Fruit fly (Drosophila melanogaster): ENCODE data around the gene CG17377.
A peak's percentile ranks its signal among the peaks of the same experiment; 100 is the strongest.

The CG17377 gene

DNA sequence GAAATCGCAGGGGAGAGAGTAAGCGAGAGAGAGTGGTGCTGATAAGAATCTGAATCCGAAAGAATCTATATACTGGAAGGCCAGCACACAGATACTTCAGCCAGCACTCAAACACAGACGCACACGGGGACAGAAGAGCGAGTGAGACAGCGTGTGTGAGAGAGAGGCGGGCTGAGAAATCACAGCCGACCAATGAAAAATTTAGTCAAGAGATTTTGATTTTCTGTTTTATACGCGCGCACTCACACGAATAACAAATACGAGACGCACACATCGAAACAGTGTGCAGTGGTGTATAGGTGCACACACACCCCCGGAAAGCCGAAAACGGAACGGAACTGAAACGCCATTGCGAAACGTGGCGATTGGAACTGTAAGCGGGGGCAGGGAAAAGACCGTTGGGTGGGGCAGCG, 31.0 kb upstream of the CG17377 start:
- no peak for TF ChIP-seq Mnt (GFP tag; optimal IDR thresholded peaks at IDR 0.05)
- TF ChIP-seq pad (GFP tag; optimal IDR thresholded peaks at IDR 0.05): peak; percentile 21

DNA sequence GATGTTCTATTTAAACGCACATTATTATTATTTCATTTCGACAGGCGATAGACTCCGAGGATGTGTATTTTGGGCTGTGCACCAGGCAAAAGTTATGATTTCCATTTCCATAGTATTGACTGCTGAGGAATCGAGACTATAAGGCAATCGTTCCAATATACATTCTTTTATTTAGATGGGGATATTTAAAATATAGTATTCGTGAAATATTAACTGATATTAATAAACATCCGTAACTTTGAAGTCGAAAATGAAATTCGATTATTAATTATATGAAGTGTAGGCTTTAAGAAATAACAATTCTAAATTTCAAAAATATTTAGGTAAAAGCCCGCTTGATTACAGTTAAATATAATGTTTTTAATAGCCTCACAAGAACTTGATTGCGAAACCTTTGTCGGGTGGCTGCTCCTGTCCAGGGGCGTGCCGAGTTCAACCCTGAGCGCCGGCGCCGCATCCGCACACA, 27.7 kb upstream of the CG17377 start:
- TF ChIP-seq ovo (GFP tag; optimal IDR thresholded peaks at IDR 0.05) (no peak), cic (GFP tag; optimal IDR thresholded peaks at IDR 0.05) (no peak), CG5204 (GFP tag; optimal IDR thresholded peaks at IDR 0.05) (no peak), kay (GFP tag; ENCODE audit: borderline replicate concordance) (no peak), bab1 (GFP tag; optimal IDR thresholded peaks at IDR 0.05) (no peak), CG1620 (GFP tag; optimal IDR thresholded peaks at IDR 0.05) (no peak), Clk (GFP tag; optimal IDR thresholded peaks at IDR 0.05) (no peak), cnc (optimal IDR thresholded peaks at IDR 0.05) (no peak), tj (GFP tag; optimal IDR thresholded peaks at IDR 0.05) (no peak), Mnt (GFP tag; optimal IDR thresholded peaks at IDR 0.05) (no peak), CG11617 (GFP tag; optimal IDR thresholded peaks at IDR 0.05) (no peak), Crg-1 (GFP tag; optimal IDR thresholded peaks at IDR 0.05) (no peak)

DNA sequence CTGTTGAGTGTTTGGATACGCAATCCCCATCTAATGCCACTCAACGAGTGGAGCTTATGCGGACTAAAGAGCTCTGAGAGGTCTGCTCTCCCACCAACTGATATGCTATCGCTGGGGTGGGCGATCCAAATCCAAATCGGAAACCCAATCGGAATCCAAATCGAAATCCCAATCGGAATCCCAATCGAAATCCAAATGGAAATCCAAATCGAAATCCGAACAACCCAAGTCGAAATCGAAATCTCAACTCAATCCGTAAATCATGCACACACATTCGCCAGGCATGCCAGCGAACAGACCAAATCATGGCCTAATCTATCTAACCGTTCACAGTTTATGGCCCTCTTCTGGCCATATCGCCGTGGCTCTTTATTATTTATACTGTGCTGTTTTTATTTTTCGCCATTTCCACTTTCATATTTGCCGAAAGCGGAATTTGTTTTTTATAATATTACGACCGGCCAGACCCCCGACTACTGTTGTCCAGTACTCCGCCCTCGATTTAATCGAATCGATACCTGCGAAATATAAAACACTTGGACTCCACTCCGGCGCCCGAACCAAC, 25.0 kb upstream of the CG17377 start:
- no peak for TF ChIP-seq CG14711 (tag; optimal IDR thresholded peaks at IDR 0.05)
- no peak for TF ChIP-seq Hr96 (GFP tag; optimal IDR thresholded peaks at IDR 0.05)
- no peak for TF ChIP-seq CG12768 (GFP tag; optimal IDR thresholded peaks at IDR 0.05)
- TF ChIP-seq CG1620 (GFP tag; optimal IDR thresholded peaks at IDR 0.05): no peak
- no peak for TF ChIP-seq tj (GFP tag; optimal IDR thresholded peaks at IDR 0.05)
- no peak for TF ChIP-seq CG11617 (GFP tag; optimal IDR thresholded peaks at IDR 0.05)
- TF ChIP-seq bab1 (GFP tag; optimal IDR thresholded peaks at IDR 0.05): no peak
- TF ChIP-seq cnc (optimal IDR thresholded peaks at IDR 0.05): no peak
- TF ChIP-seq ovo (GFP tag; optimal IDR thresholded peaks at IDR 0.05): no peak
- TF ChIP-seq cic (GFP tag; optimal IDR thresholded peaks at IDR 0.05): no peak
- no peak for TF ChIP-seq CG7101 (tag; optimal IDR thresholded peaks at IDR 0.05)
- TF ChIP-seq kay (GFP tag; ENCODE audit: borderline replicate concordance): no peak
- no peak for TF ChIP-seq Crg-1 (GFP tag; optimal IDR thresholded peaks at IDR 0.05)
- TF ChIP-seq CG5204 (GFP tag; optimal IDR thresholded peaks at IDR 0.05): no peak
- TF ChIP-seq pad (GFP tag; optimal IDR thresholded peaks at IDR 0.05): no peak
- no peak for TF ChIP-seq CG33017 (tag; optimal IDR thresholded peaks at IDR 0.05)

DNA sequence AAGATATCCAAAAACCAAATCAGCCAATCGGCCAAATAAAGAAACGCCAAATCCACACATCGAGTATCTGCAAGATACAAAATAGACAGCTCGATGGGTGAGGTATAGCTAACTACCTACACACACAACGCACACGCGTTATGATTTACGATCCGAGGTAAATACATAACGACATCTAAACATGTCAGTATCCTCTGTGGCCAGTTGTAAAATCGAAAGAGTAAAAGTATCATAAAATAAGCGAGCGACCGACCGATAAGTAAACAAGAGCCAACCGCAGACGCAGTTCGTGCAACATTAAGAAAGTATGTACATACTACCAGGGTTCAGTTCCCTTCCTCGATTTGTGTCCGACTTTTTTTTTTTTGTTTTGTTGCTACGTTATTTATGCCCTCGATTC, 23.7 kb upstream of the CG17377 start:
- TF ChIP-seq bab1 (GFP tag; optimal IDR thresholded peaks at IDR 0.05) (no peak), kay (GFP tag; ENCODE audit: borderline replicate concordance) (no peak), cnc (optimal IDR thresholded peaks at IDR 0.05) (no peak), Crg-1 (GFP tag; optimal IDR thresholded peaks at IDR 0.05) (no peak), ovo (GFP tag; optimal IDR thresholded peaks at IDR 0.05) (no peak), CG7045 (GFP tag; optimal IDR thresholded peaks at IDR 0.05) (no peak), CG5204 (GFP tag; optimal IDR thresholded peaks at IDR 0.05) (no peak), Mnt (GFP tag; optimal IDR thresholded peaks at IDR 0.05) (no peak), tj (GFP tag; optimal IDR thresholded peaks at IDR 0.05) (no peak), CG7101 (tag; optimal IDR thresholded peaks at IDR 0.05) (no peak), Hr96 (GFP tag; optimal IDR thresholded peaks at IDR 0.05) (no peak), cic (GFP tag; optimal IDR thresholded peaks at IDR 0.05) (no peak), pad (GFP tag; optimal IDR thresholded peaks at IDR 0.05) (no peak), CG1620 (GFP tag; optimal IDR thresholded peaks at IDR 0.05) (no peak), CG33017 (tag; optimal IDR thresholded peaks at IDR 0.05) (no peak)

dm6 chr2L:6822044-6822443, 19.4 kb upstream of the CG17377 start:
- no peak for TF ChIP-seq pad (GFP tag; optimal IDR thresholded peaks at IDR 0.05)
- TF ChIP-seq CG1620 (GFP tag; optimal IDR thresholded peaks at IDR 0.05): no peak
- TF ChIP-seq bab1 (GFP tag; optimal IDR thresholded peaks at IDR 0.05): no peak
- TF ChIP-seq toe (GFP tag; optimal IDR thresholded peaks at IDR 0.05): no peak
- no peak for TF ChIP-seq Hr96 (GFP tag; optimal IDR thresholded peaks at IDR 0.05)
- no peak for TF ChIP-seq CG14711 (tag; optimal IDR thresholded peaks at IDR 0.05)
- TF ChIP-seq Clk (GFP tag; optimal IDR thresholded peaks at IDR 0.05): no peak
- TF ChIP-seq CG7101 (tag; optimal IDR thresholded peaks at IDR 0.05): no peak
- TF ChIP-seq kay (GFP tag; ENCODE audit: borderline replicate concordance): no peak
- TF ChIP-seq CG12768 (GFP tag; optimal IDR thresholded peaks at IDR 0.05): no peak
- TF ChIP-seq Mnt (GFP tag; optimal IDR thresholded peaks at IDR 0.05): no peak
- no peak for TF ChIP-seq cnc (optimal IDR thresholded peaks at IDR 0.05)

DNA sequence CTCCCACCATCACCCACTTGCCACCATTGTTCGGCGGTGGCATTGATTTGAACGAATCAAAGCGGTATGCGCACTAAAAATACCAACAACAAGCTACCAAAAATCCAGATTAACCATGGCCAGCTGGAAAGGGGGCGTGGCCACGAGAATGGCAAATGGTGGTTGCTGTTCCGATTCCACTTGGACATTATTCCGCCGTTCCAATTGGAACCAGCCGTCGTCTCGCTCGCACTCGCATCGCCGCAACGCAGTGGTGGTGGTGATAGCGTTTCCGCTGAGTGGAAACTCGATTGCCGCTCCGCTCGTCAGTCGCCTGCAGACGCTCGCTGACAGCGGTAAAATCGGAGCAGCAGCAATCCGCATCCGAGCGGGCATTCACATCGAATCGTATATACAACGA, 19.0 kb upstream of the CG17377 start, which contains the start of gene sens-2:
Gene sens-2 (plus strand): TSS at position 304 of the 400 bp plus-strand sequence.
- no peak for TF ChIP-seq Hr96 (GFP tag; optimal IDR thresholded peaks at IDR 0.05)
- TF ChIP-seq CG7101 (tag; optimal IDR thresholded peaks at IDR 0.05): no peak
- no peak for TF ChIP-seq CG14711 (tag; optimal IDR thresholded peaks at IDR 0.05)
- TF ChIP-seq kay (GFP tag; ENCODE audit: borderline replicate concordance): no peak
- no peak for TF ChIP-seq bab1 (GFP tag; optimal IDR thresholded peaks at IDR 0.05)
- TF ChIP-seq CG33017 (tag; optimal IDR thresholded peaks at IDR 0.05): no peak
- TF ChIP-seq tj (GFP tag; optimal IDR thresholded peaks at IDR 0.05): no peak
- no peak for TF ChIP-seq cnc (optimal IDR thresholded peaks at IDR 0.05)
